Fruit fly (Drosophila melanogaster) whole organism, embryonic: ENCODE data around the gene pes.

Source experiments
- ATbp ChIP-seq: fragments of 200-800 bp; sonication (Bioruptor generic); optimal IDR thresholded peaks from 2 replicates; lab custom pipeline; 2017; ENCODE audit warnings: missing biosample characterization, mild to moderate bottlenecking, missing genetic modification characterization, missing genetic modification reagents
- Atf3 ChIP-seq: fragments of 200-800 bp; sonication (Bioruptor generic); optimal IDR thresholded peaks from 3 replicates; lab custom pipeline; 2016; ENCODE audit warnings: missing biosample characterization, missing genetic modification characterization
- CG15269 ChIP-seq: fragments of 200-800 bp; sonication (Bioruptor generic); optimal IDR thresholded peaks from 2 replicates; lab custom pipeline; 2018; ENCODE audit warnings: missing biosample characterization, mild to moderate bottlenecking, missing genetic modification characterization, moderate library complexity
- CG17328 ChIP-seq: fragments of 200-800 bp; sonication (Bioruptor generic); IDR thresholded peaks from 2 replicates; pipeline ENCODE4 v1.3.6; 2022; ENCODE audit warnings: missing biosample characterization, missing genetic modification characterization
- CG17568 ChIP-seq: fragments of 200-800 bp; sonication (Bioruptor generic); optimal IDR thresholded peaks from 2 replicates; lab custom pipeline; 2018; ENCODE audit warnings: missing biosample characterization, mild to moderate bottlenecking, missing genetic modification characterization, moderate library complexity
- CG18011 ChIP-seq: fragments of 200-800 bp; sonication (Bioruptor generic); optimal IDR thresholded peaks from 2 replicates; lab custom pipeline; 2017; ENCODE audit warnings: missing biosample characterization, missing genetic modification characterization, mild to moderate bottlenecking, moderate library complexity, missing genotype
- CG18619 ChIP-seq: fragments of 200-800 bp; sonication (Bioruptor generic); optimal IDR thresholded peaks from 3 replicates; lab custom pipeline; 2017; ENCODE audit warnings: missing biosample characterization, mild to moderate bottlenecking, missing genetic modification characterization
- CG3847 ChIP-seq: fragments of 200-800 bp; sonication (Bioruptor generic); IDR thresholded peaks from 2 replicates; pipeline ENCODE4 v1.3.6; 2022; ENCODE audit warnings: missing biosample characterization, missing genetic modification characterization
- CG5180 ChIP-seq: fragments of 200-800 bp; sonication (Bioruptor generic); optimal IDR thresholded peaks from 3 replicates; lab custom pipeline; 2017; ENCODE audit warnings: missing biosample characterization, missing genetic modification characterization, mild to moderate bottlenecking, moderate library complexity, missing genetic modification reagents
- CG6765 ChIP-seq: fragments of 200-800 bp; sonication (Bioruptor generic); optimal IDR thresholded peaks from 3 replicates; lab custom pipeline; 2017; ENCODE audit warnings: missing biosample characterization, mild to moderate bottlenecking, missing genetic modification characterization
- CG7839 ChIP-seq: fragments of 200-800 bp; sonication (Bioruptor generic); optimal IDR thresholded peaks from 3 replicates; lab custom pipeline; 2018; ENCODE audit warnings: missing biosample characterization, mild to moderate bottlenecking, missing genetic modification characterization, moderate library complexity
- CG7963 ChIP-seq: fragments of 200-800 bp; sonication (Bioruptor generic); IDR thresholded peaks from 3 replicates; pipeline ENCODE4 v1.3.6; 2022; ENCODE audit warnings: missing biosample characterization, missing genetic modification characterization; ENCODE audit not compliant: partially characterized antibody
- CG9437 ChIP-seq: fragments of 200-800 bp; sonication (Bioruptor generic); optimal IDR thresholded peaks from 2 replicates; lab custom pipeline; 2018; ENCODE audit warnings: missing biosample characterization, mild to moderate bottlenecking, missing genetic modification characterization
- Dref ChIP-seq: fragments of 200-800 bp; sonication (Bioruptor generic); IDR thresholded peaks from 2 replicates; pipeline ENCODE4 v1.3.6; 2022; ENCODE audit warnings: missing biosample characterization, missing genetic modification characterization
- GATAe ChIP-seq: fragments of 200-800 bp; sonication (Bioruptor generic); conservative IDR thresholded peaks from 2 replicates; pipeline ENCODE4 v1.3.6; 2022; ENCODE audit warnings: missing biosample characterization, missing genetic modification characterization
- HHEX ChIP-seq: fragments of 200-800 bp; sonication (Bioruptor generic); optimal IDR thresholded peaks from 3 replicates; lab custom pipeline; 2017; ENCODE audit warnings: missing biosample characterization, mild to moderate bottlenecking, missing genetic modification characterization, missing genetic modification reagents
- HLHmδ ChIP-seq: fragments of 200-800 bp; sonication (Bioruptor generic); optimal IDR thresholded peaks from 2 replicates; lab custom pipeline; 2018; ENCODE audit warnings: missing biosample characterization, mild to moderate bottlenecking, missing genetic modification characterization, moderate library complexity
- Hey ChIP-seq: fragments of 200-800 bp; sonication (Bioruptor generic); optimal IDR thresholded peaks from 3 replicates; lab custom pipeline; 2018; ENCODE audit warnings: missing biosample characterization, mild to moderate bottlenecking, missing genetic modification characterization
- Hr51 ChIP-seq, 2 experiments: fragments of 200-800 bp; sonication (Bioruptor generic); optimal IDR thresholded peaks; 2 replicates in 1 of 2; 3 replicates in 1 of 2; lab custom pipeline; 2016 to 2018; ENCODE audit warnings: missing biosample characterization in 2 of 2, missing genetic modification characterization in 2 of 2, mild to moderate bottlenecking in 1 of 2, moderate library complexity in 1 of 2
- Lhr ChIP-seq: fragments of 200-800 bp; sonication (Bioruptor generic); optimal IDR thresholded peaks from 3 replicates; lab custom pipeline; 2017; ENCODE audit warnings: mild to moderate bottlenecking, missing biosample characterization, missing genetic modification reagents, missing genetic modification characterization
- Nf-YB ChIP-seq: fragments of 200-800 bp; sonication (Bioruptor generic); optimal IDR thresholded peaks from 3 replicates; lab custom pipeline; 2019; ENCODE audit warnings: missing biosample characterization, mild to moderate bottlenecking, missing genetic modification characterization, moderate library complexity
- NfI ChIP-seq: fragments of 200-800 bp; sonication (Bioruptor generic); optimal IDR thresholded peaks from 3 replicates; lab custom pipeline; 2018; ENCODE audit warnings: missing biosample characterization, mild to moderate bottlenecking, missing genetic modification characterization, moderate library complexity
- Poxn ChIP-seq: fragments of 200-800 bp; sonication (Bioruptor generic); IDR thresholded peaks from 2 replicates; pipeline ENCODE4 v1.3.6; 2022; ENCODE audit warnings: missing biosample characterization, missing genetic modification characterization
- Rfx ChIP-seq: fragments of 200-800 bp; sonication (Bioruptor generic); IDR thresholded peaks from 2 replicates; pipeline ENCODE4 v1.3.6; 2022; ENCODE audit warnings: missing biosample characterization, missing genetic modification characterization
- Rx ChIP-seq: fragments of 200-800 bp; sonication (Bioruptor generic); IDR thresholded peaks from 2 replicates; pipeline ENCODE4 v1.3.6; 2022; ENCODE audit warnings: missing biosample characterization, missing genetic modification characterization
- Six4 ChIP-seq: fragments of 200-800 bp; sonication (Bioruptor generic); optimal IDR thresholded peaks from 2 replicates; lab custom pipeline; 2016; ENCODE audit warnings: missing biosample characterization, missing genetic modification characterization
- abd-A ChIP-seq: fragments of 200-800 bp; sonication (Bioruptor generic); optimal IDR thresholded peaks from 3 replicates; lab custom pipeline; 2019; ENCODE audit warnings: missing biosample characterization, mild to moderate bottlenecking, missing genetic modification characterization, moderate library complexity
- amos ChIP-seq: fragments of 200-800 bp; sonication (Bioruptor generic); IDR thresholded peaks from 2 replicates; pipeline ENCODE4 v1.3.6; 2022; ENCODE audit warnings: missing biosample characterization, missing genetic modification characterization; ENCODE audit not compliant: partially characterized antibody
- ase ChIP-seq: fragments of 200-800 bp; sonication (Bioruptor generic); IDR thresholded peaks from 3 replicates; pipeline ENCODE4 v1.3.6; 2022; ENCODE audit warnings: missing biosample characterization, missing genetic modification characterization
- ash1 ChIP-seq: fragments of 200-800 bp; sonication (Bioruptor generic); optimal IDR thresholded peaks from 2 replicates; lab custom pipeline; 2018; ENCODE audit warnings: missing biosample characterization, mild to moderate bottlenecking, missing genetic modification characterization
- caup ChIP-seq: fragments of 200-800 bp; sonication (Bioruptor generic); optimal IDR thresholded peaks from 3 replicates; lab custom pipeline; 2017; ENCODE audit warnings: missing biosample characterization, mild to moderate bottlenecking, missing genetic modification characterization, moderate library complexity; ENCODE audit not compliant: severe bottlenecking
- eyg ChIP-seq: fragments of 200-800 bp; sonication (Bioruptor generic); optimal IDR thresholded peaks from 3 replicates; lab custom pipeline; 2016; ENCODE audit warnings: missing biosample characterization, missing genetic modification characterization
- fd102C ChIP-seq: fragments of 200-800 bp; sonication (Bioruptor generic); optimal IDR thresholded peaks from 2 replicates; lab custom pipeline; 2018; ENCODE audit warnings: missing biosample characterization, mild to moderate bottlenecking, missing genetic modification characterization, moderate library complexity
- gem ChIP-seq: fragments of 200-800 bp; sonication (Bioruptor generic); optimal IDR thresholded peaks from 2 replicates; lab custom pipeline; 2019; ENCODE audit warnings: missing biosample characterization, mild to moderate bottlenecking, missing genetic modification characterization, moderate library complexity
- ham ChIP-seq: fragments of 200-800 bp; sonication (Bioruptor generic); IDR thresholded peaks from 2 replicates; pipeline ENCODE4 v1.3.6; 2022; ENCODE audit warnings: missing biosample characterization, missing genetic modification characterization
- hkb ChIP-seq, 2 experiments: fragments of 200-800 bp in 1 of 2; fragments of >200 bp in 1 of 2; sonication (Bioruptor generic) in 1 of 2; IDR thresholded peaks in 1 of 2; optimal IDR thresholded peaks in 1 of 2; 2 replicates each; pipeline versions ENCODE4 v1.3.6 to Lab custom; 2017 to 2022; ENCODE audit warnings: missing biosample characterization in 1 of 2, missing genetic modification characterization in 1 of 2
- insv ChIP-seq, 2 experiments: fragments of 200-800 bp; sonication (Bioruptor generic); optimal IDR thresholded peaks; 3 replicates each; lab custom pipeline; 2016 to 2018; ENCODE audit warnings: missing biosample characterization in 2 of 2, missing genetic modification characterization in 2 of 2
- kni ChIP-seq: fragments of 200-800 bp; sonication (Bioruptor generic); optimal IDR thresholded peaks from 3 replicates; lab custom pipeline; 2017; ENCODE audit warnings: mild to moderate bottlenecking, missing biosample characterization, missing genetic modification reagents, missing genetic modification characterization
- lab ChIP-seq: fragments of 200-800 bp; sonication (Bioruptor generic); optimal IDR thresholded peaks from 3 replicates; lab custom pipeline; 2017; ENCODE audit warnings: missing biosample characterization, missing genetic modification characterization, mild to moderate bottlenecking, moderate library complexity, missing genetic modification reagents
- nom ChIP-seq: fragments of 200-800 bp; sonication (Bioruptor generic); optimal IDR thresholded peaks from 2 replicates; lab custom pipeline; 2017; ENCODE audit warnings: missing biosample characterization, missing genetic modification characterization, mild to moderate bottlenecking, moderate library complexity, missing genetic modification reagents
- pzg ChIP-seq: fragments of 200-800 bp; sonication (Bioruptor generic); optimal IDR thresholded peaks from 3 replicates; lab custom pipeline; 2018; ENCODE audit warnings: missing biosample characterization, mild to moderate bottlenecking, missing genetic modification characterization, moderate library complexity
- seq ChIP-seq: fragments of 200-800 bp; sonication (Bioruptor generic); IDR thresholded peaks from 2 replicates; pipeline ENCODE4 v1.3.6; 2022; ENCODE audit warnings: missing biosample characterization, missing genetic modification characterization
- sima ChIP-seq: fragments of 200-800 bp; sonication (Bioruptor generic); optimal IDR thresholded peaks from 2 replicates; lab custom pipeline; 2016; ENCODE audit warnings: missing biosample characterization, missing genetic modification characterization
- so ChIP-seq: fragments of 200-800 bp; sonication (Bioruptor generic); IDR thresholded peaks from 3 replicates; pipeline ENCODE4 v1.3.6; 2022; ENCODE audit warnings: missing biosample characterization, missing genetic modification characterization
- sob ChIP-seq: fragments of 200-800 bp; sonication (Bioruptor generic); IDR thresholded peaks from 2 replicates; pipeline ENCODE4 v1.3.6; 2022; ENCODE audit warnings: missing biosample characterization, missing genetic modification characterization
- unpg ChIP-seq: fragments of 200-800 bp; sonication (Bioruptor generic); optimal IDR thresholded peaks from 3 replicates; lab custom pipeline; 2018; ENCODE audit warnings: missing biosample characterization, mild to moderate bottlenecking, missing genetic modification characterization, moderate library complexity

Gene pes

DNA sequence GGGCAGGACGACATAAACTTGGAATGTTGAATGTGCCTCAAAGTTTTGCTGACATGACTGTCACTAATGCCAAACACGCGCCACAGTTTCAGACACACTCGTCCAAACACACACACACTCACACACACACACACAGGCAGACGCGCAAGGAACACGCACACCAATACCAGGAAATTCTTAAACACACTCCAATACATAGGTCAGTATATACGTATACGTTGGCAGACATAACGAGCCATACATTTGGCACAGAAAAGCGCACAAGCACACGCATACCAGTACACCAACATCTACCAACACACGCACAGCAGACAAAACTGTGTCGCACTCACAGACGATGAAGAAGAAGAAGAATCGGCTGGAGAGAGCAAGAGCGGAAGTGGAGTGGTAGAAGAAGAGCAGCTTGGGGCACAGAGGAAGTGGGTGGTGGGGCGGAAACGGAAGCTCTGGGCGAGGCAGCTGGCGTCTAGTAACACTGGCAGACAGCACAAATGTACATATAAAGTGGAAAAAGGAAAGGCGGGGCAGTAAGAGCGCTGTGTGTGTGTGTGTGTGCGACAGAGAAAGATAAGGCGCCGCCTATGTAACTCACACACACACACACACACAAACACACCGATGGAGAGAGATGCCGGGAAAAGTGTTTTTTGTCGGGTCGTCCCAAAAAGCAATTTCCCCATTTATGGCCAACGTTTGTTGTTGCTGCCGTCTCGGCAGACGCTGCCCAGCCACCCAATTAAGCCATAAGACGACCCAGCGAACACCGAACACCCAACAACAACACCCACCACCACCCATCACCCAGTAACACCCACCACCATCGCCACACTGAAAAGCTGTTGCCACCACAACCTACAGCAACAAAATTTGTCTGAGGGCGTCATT lies 53.3 kb downstream of the pes start (continued):
- TF ChIP-seq CG5180 (GFP tag; lab: Kevin White, UChicago) = peak; percentile 52
- peak; percentile 23 for TF ChIP-seq nom
- no peak for TF ChIP-seq amos
- peak; percentile 53 for TF ChIP-seq HHEX (GFP tag; lab: Kevin White, UChicago)
- no peak for TF ChIP-seq Six4
- TF ChIP-seq hkb (optimal IDR thresholded peaks at IDR 0.05; lab: Kevin White, UChicago) = no peak
- TF ChIP-seq hkb (GFP tag; IDR thresholded peaks at IDR 0.05; lab: Robert Waterston, UW) = peak; percentile 50
- TF ChIP-seq ash1 = peak; percentile 32
- TF ChIP-seq Lhr = no peak
- TF ChIP-seq CG15269 (tag; lab: Kevin White, UChicago) = peak; percentile 47
- TF ChIP-seq Nf-YB (GFP tag; lab: Kevin White, UChicago) = no peak
- TF ChIP-seq CG7839 (tag; lab: Kevin White, UChicago) = peak; percentile 17
- TF ChIP-seq Rfx = peak; percentile 17; the same call in 1 of the 2 replicates
- peak; percentile 10 for TF ChIP-seq CG18619
- TF ChIP-seq fd102C (GFP tag; lab: Kevin White, UChicago) = no peak
- TF ChIP-seq insv (GFP tag; optimal IDR thresholded peaks at IDR 0.05; lab: Kevin White, UChicago) = peak in 1 of 2 experiments; percentile 38
- TF ChIP-seq CG9437 (GFP tag; lab: Kevin White, UChicago) = no peak
- peak; percentile 1 for TF ChIP-seq eyg (GFP tag; lab: Kevin White, UChicago)
- TF ChIP-seq CG18011 (GFP tag; lab: Kevin White, UChicago) = no peak
- TF ChIP-seq so (GFP tag; lab: Robert Waterston, UW) = no peak
- TF ChIP-seq HLHmδ (GFP tag; lab: Kevin White, UChicago) = no peak
- TF ChIP-seq kni (GFP tag; lab: Kevin White, UChicago) = peak; percentile 58
- TF ChIP-seq caup (GFP tag; lab: Kevin White, UChicago) = peak; percentile 58
- peak; percentile 47 for TF ChIP-seq Hey (tag; lab: Kevin White, UChicago)
- TF ChIP-seq Rx (GFP tag; lab: Robert Waterston, UW) = 0 out of 2 replicates have a peak, but pooled peaks have one; percentile 8
- peak; percentile 70 for TF ChIP-seq lab (GFP tag; lab: Kevin White, UChicago)
- peak; percentile 29 for TF ChIP-seq NfI
- no peak for TF ChIP-seq Dref (GFP tag; lab: Robert Waterston, UW)
- TF ChIP-seq CG17568 (GFP tag; lab: Kevin White, UChicago) = peak; percentile 18
- TF ChIP-seq CG6765 (GFP tag; lab: Kevin White, UChicago) = peak; percentile 83
- TF ChIP-seq GATAe (GFP tag; lab: Robert Waterston, UW) = no peak
- no peak for TF ChIP-seq Atf3
- 0 out of 2 replicates have a peak, but pooled peaks have one; percentile 29 for TF ChIP-seq CG17328 (GFP tag; lab: Robert Waterston, UW)
- no peak for TF ChIP-seq CG7963 (GFP tag; lab: Robert Waterston, UW)
- peak; percentile 12 for TF ChIP-seq unpg
- TF ChIP-seq pzg (GFP tag; lab: Kevin White, UChicago) = no peak
- peak in 1 of 2 experiments; percentile 14 for TF ChIP-seq Hr51 (GFP tag; optimal IDR thresholded peaks at IDR 0.05; lab: Kevin White, UChicago)
- TF ChIP-seq ham = no peak
- TF ChIP-seq sima (GFP tag; lab: Kevin White, UChicago) = no peak
- no peak for TF ChIP-seq Poxn (GFP tag; lab: Robert Waterston, UW)
- TF ChIP-seq sob (GFP tag; lab: Robert Waterston, UW) = 0 out of 2 replicates have a peak, but pooled peaks have one; percentile 23
- TF ChIP-seq CG3847 = 0 out of 2 replicates have a peak, but pooled peaks have one; percentile 32
- peak; percentile 94 for TF ChIP-seq abd-A (tag; lab: Kevin White, UChicago)
- TF ChIP-seq gem (tag; lab: Kevin White, UChicago) = no peak
- no peak for TF ChIP-seq ase (GFP tag; lab: Robert Waterston, UW)
- TF ChIP-seq ATbp (GFP tag; lab: Kevin White, UChicago) = peak; percentile 50
- TF ChIP-seq seq (GFP tag; lab: Robert Waterston, UW) = peak; percentile 47; the same call in 1 of the 2 replicates
